Worm (Caenorhabditis elegans) whole organism, L3 larva: Measurements from ENCODE around the gene B0198.2.

Experiments
- nhr-12 ChIP-seq: fragments of 150-350 bp; optimal IDR thresholded peaks from 2 replicates; lab custom pipeline; 2014; ENCODE audit warnings: missing biosample characterization, missing genetic modification characterization
- sea-2 ChIP-seq: fragments of 150-350 bp; sonication (generic microtip); optimal IDR thresholded peaks from 4 replicates; lab custom pipeline; 2014; ENCODE audit warnings: missing biosample characterization, missing genetic modification reagents, missing genetic modification characterization
- unc-62 ChIP-seq: fragments of 150-350 bp; sonication (generic microtip); optimal IDR thresholded peaks from 4 replicates; lab custom pipeline; 2014; ENCODE audit warnings: missing biosample characterization, missing genetic modification reagents, missing genetic modification characterization

DNA sequence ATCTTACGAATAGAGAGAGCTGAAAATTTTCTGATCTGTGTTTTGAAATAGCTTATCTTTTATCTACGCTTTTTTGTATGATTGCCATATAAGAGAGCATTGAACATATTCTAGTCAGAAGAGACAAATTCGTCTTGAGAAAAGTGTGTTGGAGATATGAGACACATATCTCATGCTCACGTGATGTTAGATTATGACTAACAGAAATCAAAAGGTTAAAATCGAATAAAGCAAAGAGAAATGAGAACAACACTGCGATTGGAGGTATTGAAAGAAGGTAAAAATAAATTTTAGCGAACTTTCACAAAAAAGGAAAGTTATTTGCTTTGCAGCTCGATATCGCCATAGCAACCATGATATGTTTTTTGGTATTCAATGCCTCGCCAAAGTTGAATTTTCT is 43.5 kb upstream of the B0198.2 start, which contains the start of gene nhr-167:
- TF ChIP-seq unc-62 (no peak), sea-2 (GFP tag; lab: Kevin White, UChicago) (no peak), nhr-12 (tag; lab: Kevin White, UChicago) (no peak)
